Worm (Caenorhabditis elegans): ENCODE measurements around the gene nep-8.

The nep-8 gene

ce11 chrII:3402854-3403253 is 781 bp upstream of the nep-8 start, which contains the start of gene nep-10:
Gene nep-10 (minus strand): TSS chrII:3402954.
- TF ChIP-seq unc-62 (GFP tag; optimal IDR thresholded peaks at IDR 0.05) = no peak

- TF ChIP-seq unc-62 (GFP tag; optimal IDR thresholded peaks at IDR 0.05) = no peak
These were observed 10.8 kb downstream of the nep-8 start, which contains the start of the genes F18A12.7 and F18A12.2 for ce11 chrII:3414383-3414910. Gene F18A12.7 (minus strand): TSS chrII:3414483. Gene F18A12.2 (plus strand): TSS chrII:3414860.

- TF ChIP-seq unc-62 (GFP tag; optimal IDR thresholded peaks at IDR 0.05) = no peak
These were observed 12.9 kb downstream of the nep-8 start, which contains the start of gene nep-6 for ce11 chrII:3416528-3416927. Gene nep-6 (plus strand): TSS chrII:3416828.

ce11 chrII:3422938-3423337 is 19.3 kb downstream of the nep-8 start:
- no peak for TF ChIP-seq unc-62 (GFP tag; optimal IDR thresholded peaks at IDR 0.05)

ce11 chrII:3425433-3425832 is 21.8 kb downstream of the nep-8 start, which contains the start of gene nep-11:
Gene nep-11 (minus strand): TSS chrII:3425533.
- no peak for TF ChIP-seq unc-62 (GFP tag; optimal IDR thresholded peaks at IDR 0.05)

- TF ChIP-seq unc-62 (GFP tag; optimal IDR thresholded peaks at IDR 0.05) = no peak
These were observed 24.6 kb downstream of the nep-8 start for ce11 chrII:3428158-3428704.

ce11 chrII:3429400-3429799 is 25.8 kb downstream of the nep-8 start, which contains the start of gene C16C8.18:
Gene C16C8.18 (plus strand): TSS chrII:3429700.
- TF ChIP-seq unc-62 (GFP tag; optimal IDR thresholded peaks at IDR 0.05) = no peak

- no peak for TF ChIP-seq unc-62 (GFP tag; optimal IDR thresholded peaks at IDR 0.05)
These were observed 31.4 kb downstream of the nep-8 start for ce11 chrII:3434893-3435503.

- TF ChIP-seq unc-62 (GFP tag; optimal IDR thresholded peaks at IDR 0.05) = no peak
These were observed 32.8 kb downstream of the nep-8 start, which contains the start of gene skpo-2 for ce11 chrII:3436412-3436811. Gene skpo-2 (minus strand): TSS chrII:3436512.

- no peak for TF ChIP-seq unc-62 (GFP tag; optimal IDR thresholded peaks at IDR 0.05)
These were observed 33.8 kb downstream of the nep-8 start for ce11 chrII:3437393-3437792.

- no peak for TF ChIP-seq unc-62 (GFP tag; optimal IDR thresholded peaks at IDR 0.05)
These were observed 34.6 kb downstream of the nep-8 start for ce11 chrII:3438280-3438679.

ce11 chrII:3439244-3439698 is 35.6 kb downstream of the nep-8 start:
- TF ChIP-seq unc-62 (GFP tag; optimal IDR thresholded peaks at IDR 0.05) = no peak

- TF ChIP-seq unc-62 (GFP tag; optimal IDR thresholded peaks at IDR 0.05) = no peak
These were observed 36.4 kb downstream of the nep-8 start for ce11 chrII:3439842-3440640.

- TF ChIP-seq unc-62 (GFP tag; optimal IDR thresholded peaks at IDR 0.05) = no peak
These were observed 36.9 kb downstream of the nep-8 start, which contains the start of gene C16C8.17 for ce11 chrII:3440641-3440926. Gene C16C8.17 (plus strand): TSS chrII:3440827.

- TF ChIP-seq unc-62 (GFP tag; optimal IDR thresholded peaks at IDR 0.05) = no peak
These were observed 37.7 kb downstream of the nep-8 start, which contains the start of gene C16C8.27 for ce11 chrII:3441377-3441776. Gene C16C8.27 (plus strand): TSS chrII:3441677.

- no peak for TF ChIP-seq unc-62 (GFP tag; optimal IDR thresholded peaks at IDR 0.05)
These were observed 39.5 kb downstream of the nep-8 start, which contains the start of gene C16C8.22 for ce11 chrII:3443154-3443553. Gene C16C8.22 (minus strand): TSS chrII:3443254.
